Worm (Caenorhabditis elegans): ENCODE measurements around the gene clec-31.

The clec-31 gene

DNA sequence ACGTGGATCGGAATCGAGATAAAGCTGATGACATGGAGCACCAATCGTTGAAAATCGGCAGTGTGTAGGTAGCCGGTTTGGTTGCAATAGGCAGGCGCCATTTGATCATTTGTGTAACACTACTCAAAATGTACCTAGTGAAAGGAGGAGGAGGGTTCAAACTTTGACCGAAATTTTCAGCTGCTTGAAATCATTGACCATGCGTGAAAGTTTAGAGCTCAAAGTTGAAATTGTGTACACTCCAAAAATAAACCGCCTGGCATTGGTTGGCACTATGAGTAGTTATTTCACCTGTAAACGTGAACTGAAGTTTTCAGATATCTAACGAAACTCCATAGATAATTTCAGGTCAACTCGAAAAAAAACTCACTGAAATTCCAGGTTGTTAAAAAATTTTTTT is 26.0 kb downstream of the clec-31 start, which contains the start of gene srh-215:
Gene srh-215 (minus strand): TSS at position 101 of the 400 bp plus-strand sequence.
- TF ChIP-seq mxl-3 (GFP tag; optimal IDR thresholded peaks at IDR 0.05) (no peak), zip-11 (GFP tag; IDR thresholded peaks at IDR 0.05) (no peak), tra-1 (GFP tag; IDR thresholded peaks at IDR 0.05) (no peak), nhr-48 (tag; optimal IDR thresholded peaks at IDR 0.05) (no peak), sdz-12 (GFP tag; optimal IDR thresholded peaks at IDR 0.05) (no peak), lir-3 (tag; optimal IDR thresholded peaks at IDR 0.05) (no peak)

DNA sequence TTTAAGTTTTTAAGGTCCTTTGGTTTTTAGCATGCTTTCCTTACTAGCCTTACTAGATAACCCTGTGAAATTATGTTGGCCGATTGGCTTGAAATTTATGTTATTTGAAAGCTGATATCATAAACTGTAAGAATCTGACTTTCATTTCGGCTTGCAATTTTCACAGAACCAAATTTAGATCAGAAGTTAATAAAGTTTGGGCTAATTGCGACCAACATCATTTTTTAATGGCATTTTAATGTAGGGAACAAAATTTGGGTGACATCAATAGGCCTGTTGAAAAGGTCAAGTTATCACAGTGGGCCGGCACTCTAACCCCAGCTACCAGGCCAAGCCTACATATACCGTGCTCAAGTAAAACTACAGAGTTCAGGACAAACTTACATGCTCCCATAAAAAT is 26.6 kb downstream of the clec-31 start:
- TF ChIP-seq nhr-25 (tag; optimal IDR thresholded peaks at IDR 0.05; ENCODE audit: borderline replicate concordance, insufficient read depth) (no peak), tag-97 (GFP tag; IDR thresholded peaks at IDR 0.05) (no peak), mdt-29 (GFP tag; IDR thresholded peaks at IDR 0.05) (no peak), lin-1 (GFP tag; IDR thresholded peaks at IDR 0.05) (no peak), unc-62 (GFP tag; optimal IDR thresholded peaks at IDR 0.05 in 1 of 2) (peak in 1 of 2 experiments; percentile 93), unc-62 (tag; optimal IDR thresholded peaks at IDR 0.05) (no peak)

DNA sequence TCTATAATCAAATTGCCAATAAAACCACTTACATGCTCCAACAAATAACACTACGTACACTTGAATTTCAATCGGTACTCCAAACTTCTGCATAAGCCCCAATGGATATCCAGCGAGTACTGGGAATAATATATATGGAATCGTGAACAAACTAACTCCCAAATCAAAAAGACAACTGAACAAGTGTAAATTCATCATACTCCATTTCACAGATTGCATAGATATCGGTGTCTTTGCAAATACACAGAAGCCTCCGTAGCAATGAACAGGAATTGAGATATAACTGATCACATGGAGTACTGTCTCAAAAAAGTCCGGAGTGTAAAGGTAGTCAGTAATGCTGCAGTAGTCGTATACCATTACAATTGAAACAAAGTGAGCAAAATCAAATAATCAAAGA is 28.5 kb downstream of the clec-31 start, which contains the start of gene srh-214:
Gene srh-214 (minus strand): TSS at position 360 of the 400 bp plus-strand sequence.
- TF ChIP-seq mes-2 (tag; optimal IDR thresholded peaks at IDR 0.05; ENCODE audit: poor library complexity, severe bottlenecking) (no peak), ceh-62 (tag; optimal IDR thresholded peaks at IDR 0.05) (no peak), aha-1 (tag) (peak; percentile 91), R02D3.7 (tag; optimal IDR thresholded peaks at IDR 0.05) (no peak), unc-39 (tag; optimal IDR thresholded peaks at IDR 0.05) (no peak), egl-27 (tag; optimal IDR thresholded peaks at IDR 0.05) (no peak)

DNA sequence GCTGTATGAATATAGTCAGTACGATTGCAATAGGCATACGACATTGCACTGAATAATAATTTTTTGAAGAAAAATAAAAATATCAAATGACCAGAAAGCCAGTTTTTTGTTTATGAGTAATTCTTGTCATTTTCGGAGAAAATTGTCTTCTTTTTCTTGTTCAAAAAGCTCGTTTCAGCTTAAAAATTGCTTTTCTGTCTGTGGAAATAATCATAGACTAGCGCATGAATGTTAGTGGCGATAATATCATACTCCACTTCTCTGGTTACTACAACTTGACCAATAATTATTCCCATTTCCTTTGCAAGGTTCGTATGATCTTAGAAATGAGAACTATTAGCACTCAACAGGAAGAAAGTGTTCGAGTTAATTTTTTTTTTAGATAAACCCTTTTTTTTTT is 30.4 kb downstream of the clec-31 start, which contains the start of gene srh-216:
Gene srh-216 (minus strand): TSS at position 101 of the 400 bp plus-strand sequence.
- TF ChIP-seq nhr-102 (tag; optimal IDR thresholded peaks at IDR 0.05) (no peak), T26A8.4 (GFP tag; IDR thresholded peaks at IDR 0.05) (no peak), skn-1 (tag; optimal IDR thresholded peaks at IDR 0.05) (no peak)

DNA sequence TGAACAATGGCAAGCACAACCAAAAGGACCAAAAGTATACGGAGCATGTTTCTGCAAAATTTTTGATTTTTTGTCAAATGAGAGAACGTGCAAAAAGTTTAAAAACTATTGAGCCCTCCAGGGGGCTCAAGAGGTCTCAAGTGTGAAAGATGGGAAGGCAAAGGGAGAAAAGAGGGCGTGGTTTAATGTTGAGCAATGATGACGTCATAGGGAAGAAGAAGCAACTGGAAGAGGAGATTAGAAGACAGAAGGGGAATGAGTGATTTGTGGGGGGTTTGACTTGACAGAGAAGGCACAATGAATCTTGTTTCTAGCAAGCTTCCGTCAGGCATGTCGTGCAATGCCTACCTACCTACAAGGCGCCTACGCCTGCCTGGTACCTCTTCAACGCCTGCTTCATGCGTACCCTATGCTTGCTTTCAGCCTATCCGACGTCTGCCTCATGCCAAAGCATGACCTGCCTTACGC is 36.6 kb downstream of the clec-31 start, which contains the start of gene T20B3.14:
Gene T20B3.14 (minus strand): TSS at position 51 of the 468 bp plus-strand sequence.
- TF ChIP-seq aha-1 (tag) (peak; percentile 63), ceh-20 (GFP tag; IDR thresholded peaks at IDR 0.05) (0 out of 2 replicates have a peak, but pooled peaks have one; percentile 46), Y48G9A.11 (GFP tag; IDR thresholded peaks at IDR 0.05) (no peak), T20F7.1 (GFP tag; optimal IDR thresholded peaks at IDR 0.05) (no peak), unc-62 (GFP tag; optimal IDR thresholded peaks at IDR 0.05 in 1 of 2) (peak in 1 of 2 experiments; percentile 71), unc-62 (tag; optimal IDR thresholded peaks at IDR 0.05) (no peak), mdl-1 (tag; optimal IDR thresholded peaks at IDR 0.05) (no peak), madf-9 (GFP tag; conservative IDR thresholded peaks at IDR 0.05) (no peak), Y5F2A.4 (GFP tag; optimal IDR thresholded peaks at IDR 0.05) (no peak), hif-1 (tag; optimal IDR thresholded peaks at IDR 0.05) (peak in 1 of 2 experiments; percentile 35)

DNA sequence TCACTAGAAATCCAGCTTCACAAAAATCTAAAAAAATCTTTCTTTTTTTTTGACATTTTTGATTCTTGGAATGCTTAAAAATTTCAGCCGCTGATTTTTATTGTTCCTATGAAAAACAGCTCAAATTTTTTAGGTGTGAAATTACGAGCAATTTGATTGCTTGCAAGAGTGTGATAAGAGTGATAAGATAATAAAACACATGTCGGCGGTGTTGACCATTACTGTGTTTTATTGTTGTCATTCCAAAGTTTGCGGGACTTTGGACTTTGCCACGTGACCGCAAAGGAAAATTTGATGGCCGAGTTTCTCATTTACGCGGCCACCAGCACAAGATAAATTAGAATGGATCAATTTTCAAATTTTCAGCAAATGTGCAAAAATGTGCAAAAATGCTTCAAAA is 41.2 kb downstream of the clec-31 start:
- TF ChIP-seq lir-3 (tag; optimal IDR thresholded peaks at IDR 0.05) (no peak), dmd-6 (GFP tag; IDR thresholded peaks at IDR 0.05) (peak; percentile 72), nhr-77 (tag; optimal IDR thresholded peaks at IDR 0.05) (peak; percentile 2), lin-38 (GFP tag; IDR thresholded peaks at IDR 0.05) (0 out of 2 replicates have a peak, but pooled peaks have one; percentile 5), ceh-28 (tag; optimal IDR thresholded peaks at IDR 0.05) (no peak), egl-43 (GFP tag; IDR thresholded peaks at IDR 0.05) (no peak), mdl-1 (tag; optimal IDR thresholded peaks at IDR 0.05) (peak in 1 of 2 experiments; percentile 62), madf-5 (GFP tag; IDR thresholded peaks at IDR 0.05) (no peak), php-3 (GFP tag; IDR thresholded peaks at IDR 0.05) (peak; percentile 100), mxl-3 (GFP tag; optimal IDR thresholded peaks at IDR 0.05) (peak; percentile 9), nhr-102 (tag; optimal IDR thresholded peaks at IDR 0.05) (peak; percentile 33), snpc-1.2 (GFP tag; IDR thresholded peaks at IDR 0.05) (no peak), nhr-28 (tag; optimal IDR thresholded peaks at IDR 0.05) (peak; percentile 89), ceh-20 (GFP tag; IDR thresholded peaks at IDR 0.05) (peak; percentile 51; the same call in 1 of the 2 replicates), aha-1 (tag) (peak; percentile 60), tra-1 (GFP tag; IDR thresholded peaks at IDR 0.05) (peak; percentile 56; the same call in 1 of the 2 replicates), daf-16 (GFP tag; optimal IDR thresholded peaks at IDR 0.05) (no peak), daf-16 (tag; optimal IDR thresholded peaks at IDR 0.05) (peak; percentile 95), zfp-2 (tag; optimal IDR thresholded peaks at IDR 0.05) (no peak), pqm-1 (tag; optimal IDR thresholded peaks at IDR 0.05) (peak; percentile 61), sdz-12 (GFP tag; optimal IDR thresholded peaks at IDR 0.05) (no peak)
